Worm (Caenorhabditis elegans) whole organism, L4 larva: ENCODE results near the gene R11E3.19.
A peak's percentile ranks its signal among the peaks of the same experiment; 100 is the strongest.

ENCODE experiments used
- D1046.2 ChIP-seq: fragments of 200-800 bp; sonication (Bioruptor generic); IDR thresholded peaks from 2 replicates; pipeline ENCODE4 v1.3.6; 2022; ENCODE audit warnings: missing genetic modification characterization, missing compliant biosample characterization
- F37D6.2 ChIP-seq: sonication (generic microtip); optimal IDR thresholded peaks from 2 replicates; lab custom pipeline; 2016; ENCODE audit warnings: mild to moderate bottlenecking, missing genetic modification characterization, missing compliant biosample characterization
- F44E2.7 ChIP-seq: fragments of 200-800 bp; sonication (Bioruptor generic); IDR thresholded peaks from 2 replicates; pipeline ENCODE4 v2.1.2; 2022; ENCODE audit warnings: missing genetic modification characterization, missing compliant biosample characterization
- F49E8.2 ChIP-seq: sonication (generic microtip); optimal IDR thresholded peaks from 2 replicates; lab custom pipeline; 2016; ENCODE audit warnings: missing compliant biosample characterization, mild to moderate bottlenecking, missing genetic modification characterization, borderline replicate concordance
- Y75B8A.6 ChIP-seq: fragments of 200-800 bp; sonication (Bioruptor generic); IDR thresholded peaks from 2 replicates; pipeline ENCODE4 v1.3.6; 2022; ENCODE audit warnings: missing genetic modification reagents, missing genetic modification characterization, missing compliant biosample characterization
- aha-1 ChIP-seq: fragments of 150-350 bp; peaks from one replicate; lab custom pipeline; 2014; ENCODE audit warnings: missing biosample characterization, missing genetic modification characterization
- ama-1 ChIP-seq: fragments of 150-350 bp; optimal IDR thresholded peaks from 2 replicates; lab custom pipeline; 2014; ENCODE audit warnings: inconsistent platforms, mixed read lengths
- ceh-32 ChIP-seq: sonication (generic microtip); optimal IDR thresholded peaks from 2 replicates; lab custom pipeline; 2016; ENCODE audit warnings: mild to moderate bottlenecking, missing genetic modification characterization, missing compliant biosample characterization; ENCODE audit not compliant: poor library complexity
- ceh-44 ChIP-seq: fragments of 200-800 bp; sonication (Bioruptor generic); IDR thresholded peaks from 2 replicates; pipeline ENCODE4 v1.3.6; 2022; ENCODE audit warnings: missing genetic modification reagents, missing genetic modification characterization, missing compliant biosample characterization
- ctbp-1 ChIP-seq: fragments of 200-800 bp; sonication (Bioruptor generic); IDR thresholded peaks from 2 replicates; pipeline ENCODE4 v1.3.6; 2022; ENCODE audit warnings: missing genetic modification reagents, missing genetic modification characterization, missing compliant biosample characterization
- daf-12 ChIP-seq: fragments of 150-350 bp; optimal IDR thresholded peaks from 2 replicates; lab custom pipeline; 2014; ENCODE audit warnings: missing biosample characterization, missing genetic modification reagents, missing genetic modification characterization
- daf-16 ChIP-seq, 3 experiments: sonication (generic microtip); optimal IDR thresholded peaks; 2 replicates each; lab custom pipeline; 2016 to 2017; ENCODE audit warnings: missing genetic modification characterization in 3 of 3, missing genetic modification reagents in 3 of 3, mild to moderate bottlenecking in 2 of 3, missing compliant biosample characterization in 2 of 3, missing biosample characterization in 1 of 3, moderate library complexity in 1 of 3
- daf-8 ChIP-seq: fragments of 200-800 bp; sonication (Bioruptor generic); IDR thresholded peaks from 2 replicates; pipeline ENCODE4 v1.3.6; 2022; ENCODE audit warnings: missing genetic modification characterization, missing compliant biosample characterization
- dmd-9 ChIP-seq: fragments of 200-800 bp; sonication (Bioruptor generic); IDR thresholded peaks from 2 replicates; pipeline ENCODE4 v1.3.6; 2022; ENCODE audit warnings: missing genetic modification reagents, missing genetic modification characterization, missing compliant biosample characterization
- egl-27 ChIP-seq: sonication (generic microtip); optimal IDR thresholded peaks from 3 replicates; lab custom pipeline; 2017; ENCODE audit warnings: missing biosample characterization, missing genetic modification reagents, missing genetic modification characterization
- fos-1 ChIP-seq: fragments of 150-350 bp; optimal IDR thresholded peaks from 2 replicates; lab custom pipeline; 2014; ENCODE audit warnings: missing biosample characterization, missing genetic modification characterization
- hlh-11 ChIP-seq: fragments of 200-800 bp; sonication (Bioruptor generic); optimal IDR thresholded peaks from 2 replicates; lab custom pipeline; 2018; ENCODE audit warnings: mild to moderate bottlenecking, missing genetic modification characterization, missing compliant biosample characterization
- jun-1 ChIP-seq: fragments of 150-350 bp; optimal IDR thresholded peaks from 2 replicates; lab custom pipeline; 2014; ENCODE audit warnings: missing biosample characterization, missing genetic modification reagents, missing genetic modification characterization
- lim-7 ChIP-seq: fragments of 200-800 bp; sonication (Bioruptor generic); IDR thresholded peaks from 2 replicates; pipeline ENCODE4 v1.3.6; 2022; ENCODE audit warnings: missing genetic modification characterization, missing compliant biosample characterization
- lin-1 ChIP-seq: fragments of 200-800 bp; sonication (Bioruptor generic); IDR thresholded peaks from 2 replicates; pipeline ENCODE4 v1.3.6; 2022; ENCODE audit warnings: missing genetic modification reagents, missing genetic modification characterization, missing compliant biosample characterization
- lin-13 ChIP-seq: fragments of 150-350 bp; optimal IDR thresholded peaks from 2 replicates; lab custom pipeline; 2014; ENCODE audit warnings: missing biosample characterization, missing genetic modification reagents, missing genetic modification characterization
- lin-15B ChIP-seq: fragments of 150-350 bp; sonication (generic microtip); optimal IDR thresholded peaks from 3 replicates; lab custom pipeline; 2014; ENCODE audit warnings: missing biosample characterization, missing genetic modification characterization
- lin-38 ChIP-seq: fragments of 200-800 bp; sonication (Bioruptor generic); IDR thresholded peaks from 2 replicates; pipeline ENCODE4 v1.3.6; 2022; ENCODE audit warnings: missing genetic modification reagents, missing genetic modification characterization, missing compliant biosample characterization
- lsy-2 ChIP-seq, 2 experiments: fragments of 150-350 bp in 1 of 2; sonication (generic microtip) in 1 of 2; optimal IDR thresholded peaks; 2 replicates each; lab custom pipeline; 2014 to 2017; ENCODE audit warnings: missing biosample characterization in 2 of 2, missing genetic modification characterization in 2 of 2
- madf-5 ChIP-seq, 2 experiments: fragments of 200-800 bp; sonication (Bioruptor generic); IDR thresholded peaks; 2 replicates each; pipeline ENCODE4 v1.3.6; 2022; ENCODE audit warnings: missing compliant biosample characterization in 2 of 2, missing genetic modification characterization in 2 of 2
- madf-9 ChIP-seq: fragments of 200-800 bp; sonication (Bioruptor generic); conservative IDR thresholded peaks from 2 replicates; pipeline ENCODE4 v1.3.6; 2022; ENCODE audit warnings: missing genetic modification reagents, missing genetic modification characterization, missing compliant biosample characterization
- mdt-29 ChIP-seq: fragments of 200-800 bp; sonication (Bioruptor generic); IDR thresholded peaks from 2 replicates; pipeline ENCODE4 v1.3.6; 2022; ENCODE audit warnings: missing genetic modification reagents, missing genetic modification characterization, missing compliant biosample characterization
- mep-1 ChIP-seq: fragments of 150-350 bp; sonication (generic microtip); optimal IDR thresholded peaks from 3 replicates; lab custom pipeline; 2014; ENCODE audit warnings: missing biosample characterization, missing genetic modification characterization
- mxl-3 ChIP-seq: fragments of 200-800 bp; sonication (Bioruptor generic); optimal IDR thresholded peaks from 2 replicates; lab custom pipeline; 2018; ENCODE audit warnings: mild to moderate bottlenecking, missing genetic modification characterization, missing compliant biosample characterization
- nhr-102 ChIP-seq: sonication (generic microtip); optimal IDR thresholded peaks from 2 replicates; lab custom pipeline; 2016; ENCODE audit warnings: mild to moderate bottlenecking, missing genetic modification characterization, moderate library complexity, missing compliant biosample characterization
- nhr-25 ChIP-seq: sonication (generic microtip); optimal IDR thresholded peaks from 2 replicates; lab custom pipeline; 2017; ENCODE audit warnings: missing genetic modification characterization, mild to moderate bottlenecking, missing compliant biosample characterization, antibody characterized with exemption, moderate library complexity, borderline replicate concordance; ENCODE audit not compliant: insufficient read depth
- nhr-6 ChIP-seq: fragments of 150-350 bp; optimal IDR thresholded peaks from 2 replicates; lab custom pipeline; 2014; ENCODE audit warnings: missing biosample characterization, missing genetic modification characterization
- nhr-77 ChIP-seq: fragments of 150-350 bp; optimal IDR thresholded peaks from 2 replicates; lab custom pipeline; 2014; ENCODE audit warnings: missing biosample characterization, missing genetic modification characterization
- pqm-1 ChIP-seq: sonication (generic microtip); optimal IDR thresholded peaks from 2 replicates; lab custom pipeline; 2017; ENCODE audit warnings: missing biosample characterization, missing genetic modification characterization
- rbr-2 ChIP-seq: sonication (generic microtip); optimal IDR thresholded peaks from 2 replicates; lab custom pipeline; 2016; ENCODE audit warnings: missing genotype, missing genetic modification characterization, missing compliant biosample characterization
- set-16 ChIP-seq: fragments of 200-800 bp; sonication (Bioruptor generic); IDR thresholded peaks from 2 replicates; pipeline ENCODE4 v1.3.6; 2022; ENCODE audit warnings: missing genetic modification reagents, missing genetic modification characterization, missing compliant biosample characterization
- snpc-1.2 ChIP-seq: fragments of 200-800 bp; sonication (Bioruptor generic); IDR thresholded peaks from 2 replicates; pipeline ENCODE4 v1.3.6; 2022; ENCODE audit warnings: missing genetic modification reagents, missing genetic modification characterization, missing compliant biosample characterization
- spr-1 ChIP-seq: sonication (generic microtip); optimal IDR thresholded peaks from 2 replicates; lab custom pipeline; 2016; ENCODE audit warnings: mild to moderate bottlenecking, missing genetic modification characterization, missing compliant biosample characterization
- tag-97 ChIP-seq: fragments of 200-800 bp; sonication (Bioruptor generic); IDR thresholded peaks from 2 replicates; pipeline ENCODE4 v1.3.6; 2022; ENCODE audit warnings: missing genetic modification characterization, missing compliant biosample characterization
- tra-1 ChIP-seq: fragments of 200-800 bp; sonication (Bioruptor generic); IDR thresholded peaks from 2 replicates; pipeline ENCODE4 v1.3.6; 2022; ENCODE audit warnings: missing genetic modification reagents, missing genetic modification characterization, missing compliant biosample characterization
- unc-130 ChIP-seq: sonication (generic microtip); optimal IDR thresholded peaks from 2 replicates; lab custom pipeline; 2016; ENCODE audit warnings: missing genetic modification reagents, missing genetic modification characterization, missing compliant biosample characterization
- vab-7 ChIP-seq: fragments of 200-800 bp; sonication (Bioruptor generic); IDR thresholded peaks from 2 replicates; pipeline ENCODE4 v1.3.6; 2022; ENCODE audit warnings: missing genetic modification reagents, missing genetic modification characterization, missing compliant biosample characterization
- zfp-3 ChIP-seq: fragments of 200-800 bp; sonication (Bioruptor generic); conservative IDR thresholded peaks from 2 replicates; pipeline ENCODE4 v1.3.6; 2022; ENCODE audit warnings: missing genetic modification reagents, missing genetic modification characterization, missing compliant biosample characterization
- ztf-11 ChIP-seq: fragments of 150-350 bp; optimal IDR thresholded peaks from 2 replicates; lab custom pipeline; 2014; ENCODE audit warnings: missing biosample characterization, missing genetic modification characterization

The R11E3.19 gene

ce11 chrIV:4749728-4750278, 26.1 kb downstream of the R11E3.19 start, which contains the start of the genes rpl-20 and Y17G9B.5 (continued):
- TF ChIP-seq F37D6.2 (tag; lab: Kevin White, UChicago) (peak; percentile 98), nhr-25 (peak; percentile 97), unc-130 (peak; percentile 98), jun-1 (tag; lab: Kevin White, UChicago) (peak; percentile 96), rbr-2 (tag; lab: Kevin White, UChicago) (peak; percentile 100)

ce11 chrIV:4749155-4749554, 26.7 kb downstream of the R11E3.19 start:
- TF ChIP-seq lim-7 (GFP tag; lab: Robert Waterston, UW) (peak; percentile 48; the same call in 1 of the 2 replicates), spr-1 (tag; lab: Kevin White, UChicago) (no peak), egl-27 (tag; lab: Kevin White, UChicago) (no peak), set-16 (peak; percentile 69), dmd-9 (GFP tag; lab: Robert Waterston, UW) (no peak), F44E2.7 (GFP tag; lab: Robert Waterston, UW) (0 out of 2 replicates have a peak, but pooled peaks have one; percentile 20), aha-1 (peak; percentile 29), ceh-44 (0 out of 2 replicates have a peak, but pooled peaks have one; percentile 46), lin-13 (GFP tag; lab: Kevin White, UChicago) (no peak), nhr-102 (no peak)

- TF ChIP-seq mdt-29 (no peak), rbr-2 (tag; lab: Kevin White, UChicago) (peak; percentile 68), daf-16 (GFP tag; optimal IDR thresholded peaks at IDR 0.05; lab: Kevin White, UChicago) (no peak), daf-16 (tag; optimal IDR thresholded peaks at IDR 0.05; lab: Kevin White, UChicago) (peak; percentile 44), tra-1 (GFP tag; lab: Robert Waterston, UW) (peak; percentile 10; the same call in 1 of the 2 replicates), unc-130 (peak; percentile 43), lin-38 (peak; percentile 79), daf-8 (no peak), pqm-1 (tag; lab: Kevin White, UChicago) (peak; percentile 5), tag-97 (GFP tag; lab: Robert Waterston, UW) (no peak), ama-1 (lab: Kevin White, UChicago) (peak; percentile 78), mep-1 (tag; lab: Kevin White, UChicago) (peak; percentile 80), nhr-77 (peak; percentile 42), zfp-3 (GFP tag; lab: Robert Waterston, UW) (no peak), madf-5 (GFP tag; IDR thresholded peaks at IDR 0.05; lab: Robert Waterston, UW) (peak in 1 of 2 experiments; percentile 49; a peak in 1 of 4 replicates), ceh-32 (tag; lab: Kevin White, UChicago) (no peak), lin-15B (tag; lab: Kevin White, UChicago) (peak; percentile 48), F49E8.2 (tag; lab: Kevin White, UChicago) (peak; percentile 85), nhr-6 (peak; percentile 61), daf-12 (tag; lab: Kevin White, UChicago) (no peak), nhr-102 (peak; percentile 47), aha-1 (peak; percentile 92), hlh-11 (tag; lab: Kevin White, UChicago) (peak; percentile 85), lsy-2 (tag; optimal IDR thresholded peaks at IDR 0.05; lab: Kevin White, UChicago) (peak; percentile 79 to 90), D1046.2 (GFP tag; lab: Robert Waterston, UW) (no peak), madf-9 (GFP tag; lab: Robert Waterston, UW) (peak; percentile 54; the same call in 1 of the 2 replicates), nhr-25 (no peak), vab-7 (GFP tag; lab: Robert Waterston, UW) (peak; percentile 37; the same call in 1 of the 2 replicates), ctbp-1 (0 out of 2 replicates have a peak, but pooled peaks have one; percentile 44), ztf-11 (tag; lab: Kevin White, UChicago) (no peak), fos-1 (tag; lab: Kevin White, UChicago) (no peak), mxl-3 (GFP tag; lab: Kevin White, UChicago) (peak; percentile 45), snpc-1.2 (peak; percentile 82), F37D6.2 (tag; lab: Kevin White, UChicago) (peak; percentile 1), Y75B8A.6 (GFP tag; lab: Robert Waterston, UW) (0 out of 2 replicates have a peak, but pooled peaks have one; percentile 22), lin-1 (peak; percentile 63; the same call in 1 of the 2 replicates)
Observed at ce11 chrIV:4748408-4749105, 27.3 kb downstream of the R11E3.19 start, which contains the start of gene cyc-2.1. cyc-2.1 (minus strand) TSS chrIV:4749012.
